1 fruit fly cellular context compared by ENCODE assay signal in genomic region chr3L:21285639-21286338, dm6.
TF ChIP-seq lines count a peak whose summit lies in the region.

CG12974 (minus strand) TSS chr3L:21285962.
pzg (plus strand) TSS chr3L:21286099.

TF ChIP-seq in whole organism, embryonic, 481 proteins besides CTCF, POLR2A, EP300 and RAD21 (continued from another document and continues in another):
- TF ChIP-seq crp (GFP tag; optimal IDR thresholded peaks at IDR 0.05; lab: Kevin White, UChicago) (peak in 1 of 2 experiments; percentile 64), CG14965 (GFP tag; optimal IDR thresholded peaks at IDR 0.05; lab: Kevin White, UChicago; ENCODE audit: borderline replicate concordance) (no peak), dmrt99B (tag; optimal IDR thresholded peaks at IDR 0.05; lab: Kevin White, UChicago) (no peak), CG8924 (tag; optimal IDR thresholded peaks at IDR 0.05; lab: Kevin White, UChicago) (peak; percentile 87), CG11696 (GFP tag; IDR thresholded peaks at IDR 0.05; lab: Robert Waterston, UW) (no peak), Vsx1 (GFP tag; optimal IDR thresholded peaks at IDR 0.05; lab: Kevin White, UChicago) (peak; percentile 61), NC2α (GFP tag; optimal IDR thresholded peaks at IDR 0.05; lab: Kevin White, UChicago) (peak; percentile 60), so (GFP tag; IDR thresholded peaks at IDR 0.05; lab: Robert Waterston, UW) (peak; percentile 69; the same call in 1 of the 3 replicates), lab (GFP tag; optimal IDR thresholded peaks at IDR 0.05; lab: Kevin White, UChicago) (peak; percentile 68), shn (GFP tag; optimal IDR thresholded peaks at IDR 0.05; lab: Kevin White, UChicago) (peak; percentile 86), bowl (GFP tag; IDR thresholded peaks at IDR 0.05; lab: Robert Waterston, UW) (no peak), CG15696 (tag; optimal IDR thresholded peaks at IDR 0.05; lab: Kevin White, UChicago) (peak; percentile 94), CG8089 (GFP tag; optimal IDR thresholded peaks at IDR 0.05; lab: Kevin White, UChicago) (peak; percentile 80), chif (GFP tag; optimal IDR thresholded peaks at IDR 0.05; lab: Kevin White, UChicago) (peak; percentile 71 to 84), twi (tag; optimal IDR thresholded peaks at IDR 0.05; lab: Kevin White, UChicago) (peak; percentile 63), CG43689 (GFP tag; IDR thresholded peaks at IDR 0.05; lab: Robert Waterston, UW) (peak; percentile 69), Poxn (GFP tag; IDR thresholded peaks at IDR 0.05; lab: Robert Waterston, UW) (0 out of 2 replicates have a peak, but pooled peaks have one; percentile 37), CG32532 (GFP tag; IDR thresholded peaks at IDR 0.05; lab: Robert Waterston, UW) (peak; percentile 76), NK7.1 (GFP tag; optimal IDR thresholded peaks at IDR 0.05; lab: Kevin White, UChicago) (peak; percentile 1), CG15479 (GFP tag; optimal IDR thresholded peaks at IDR 0.05; lab: Kevin White, UChicago) (peak; percentile 29), CG10543 (GFP tag; optimal IDR thresholded peaks at IDR 0.05; lab: Kevin White, UChicago) (peak; percentile 89), Hand (GFP tag; optimal IDR thresholded peaks at IDR 0.05; lab: Kevin White, UChicago) (no peak), HLHmδ (GFP tag; optimal IDR thresholded peaks at IDR 0.05; lab: Kevin White, UChicago) (peak; percentile 69), mld (GFP tag; IDR thresholded peaks at IDR 0.05; lab: Robert Waterston, UW; ENCODE audit: partially characterized antibody) (peak; percentile 62; the same call in 1 of the 3 replicates), CG14860 (GFP tag; IDR thresholded peaks at IDR 0.05; lab: Robert Waterston, UW; ENCODE audit: partially characterized antibody) (peak; percentile 73), lov (optimal IDR thresholded peaks at IDR 0.05; lab: Kevin White, UChicago) (no peak), lov (GFP tag; IDR thresholded peaks at IDR 0.05; lab: Robert Waterston, UW) (peak; percentile 81; the same call in 2 of the 3 replicates), chm (GFP tag; IDR thresholded peaks at IDR 0.05; lab: Robert Waterston, UW) (peak; percentile 84), trem (tag; optimal IDR thresholded peaks at IDR 0.05; lab: Kevin White, UChicago) (peak; percentile 71), grn (GFP tag; optimal IDR thresholded peaks at IDR 0.05; lab: Kevin White, UChicago) (no peak), CG14441 (GFP tag; IDR thresholded peaks at IDR 0.05; lab: Robert Waterston, UW) (peak; percentile 70), seq (GFP tag; IDR thresholded peaks at IDR 0.05; lab: Robert Waterston, UW) (peak; percentile 75), CG9437 (GFP tag; optimal IDR thresholded peaks at IDR 0.05; lab: Kevin White, UChicago) (peak; percentile 94), gsb (GFP tag; IDR thresholded peaks at IDR 0.05; lab: Robert Waterston, UW) (peak; percentile 70), ro (GFP tag; IDR thresholded peaks at IDR 0.05; lab: Robert Waterston, UW) (peak; percentile 64; the same call in 1 of the 2 replicates), ranshi (GFP tag; IDR thresholded peaks at IDR 0.05; lab: Robert Waterston, UW) (peak; percentile 61; the same call in 1 of the 2 replicates), CG30431 (GFP tag; optimal IDR thresholded peaks at IDR 0.05; lab: Kevin White, UChicago) (peak; percentile 64), sens (GFP tag; lab: Kevin White, UChicago) (peak; percentile 82), pfk (GFP tag; optimal IDR thresholded peaks at IDR 0.05; lab: Kevin White, UChicago) (peak; percentile 45), HLH3B (GFP tag; IDR thresholded peaks at IDR 0.05; lab: Robert Waterston, UW) (peak; percentile 87), lola (GFP tag; optimal IDR thresholded peaks at IDR 0.05; lab: Kevin White, UChicago) (peak in 1 of 3 experiments; percentile 94), nerfin-2 (GFP tag; IDR thresholded peaks at IDR 0.05; lab: Robert Waterston, UW; ENCODE audit: partially characterized antibody) (peak; percentile 71), CG9609 (GFP tag; optimal IDR thresholded peaks at IDR 0.05; lab: Kevin White, UChicago) (peak; percentile 81), nau (GFP tag; optimal IDR thresholded peaks at IDR 0.05; lab: Kevin White, UChicago) (no peak), H15 (GFP tag; IDR thresholded peaks at IDR 0.05; lab: Robert Waterston, UW) (peak; percentile 87), ken (GFP tag; IDR thresholded peaks at IDR 0.05; lab: Robert Waterston, UW) (peak; percentile 90), Drgx (GFP tag; IDR thresholded peaks at IDR 0.05; lab: Robert Waterston, UW) (peak; percentile 38; the same call in 1 of the 2 replicates), CG2678 (tag; optimal IDR thresholded peaks at IDR 0.05; lab: Kevin White, UChicago) (peak; percentile 70), CG12391 (tag; optimal IDR thresholded peaks at IDR 0.05; lab: Kevin White, UChicago) (peak; percentile 86), CG4707 (GFP tag; optimal IDR thresholded peaks at IDR 0.05; lab: Kevin White, UChicago) (peak; percentile 10), CG10366 (GFP tag; IDR thresholded peaks at IDR 0.05; lab: Robert Waterston, UW) (peak; percentile 84), CG14050 (GFP tag; IDR thresholded peaks at IDR 0.05; lab: Robert Waterston, UW) (peak; percentile 56), CG16815 (GFP tag; optimal IDR thresholded peaks at IDR 0.05; lab: Kevin White, UChicago) (peak; percentile 85), CG11456 (GFP tag; IDR thresholded peaks at IDR 0.05; lab: Robert Waterston, UW) (peak; percentile 83), Trl (optimal IDR thresholded peaks at IDR 0.05; lab: Kevin White, UChicago) (no peak), Trl (GFP tag; optimal IDR thresholded peaks at IDR 0.05; lab: Kevin White, UChicago) (peak; percentile 78), Gug (GFP tag; IDR thresholded peaks at IDR 0.05; lab: Robert Waterston, UW) (no peak), ham (GFP tag; IDR thresholded peaks at IDR 0.05; lab: Robert Waterston, UW) (peak; percentile 38; the same call in 1 of the 2 replicates), CG9932 (GFP tag; IDR thresholded peaks at IDR 0.05; lab: Robert Waterston, UW) (peak; percentile 91), PHDP (tag; optimal IDR thresholded peaks at IDR 0.05; lab: Kevin White, UChicago) (peak; percentile 88), Mrtf (GFP tag; IDR thresholded peaks at IDR 0.05; lab: Robert Waterston, UW) (peak; percentile 81), knrl (GFP tag; IDR thresholded peaks at IDR 0.05; lab: Robert Waterston, UW; ENCODE audit: partially characterized antibody) (peak; percentile 95), CG30020 (tag; optimal IDR thresholded peaks at IDR 0.05; lab: Kevin White, UChicago) (peak; percentile 80), Gsc (GFP tag; IDR thresholded peaks at IDR 0.05; lab: Robert Waterston, UW) (peak; percentile 81), Hey (tag; optimal IDR thresholded peaks at IDR 0.05; lab: Kevin White, UChicago) (peak; percentile 70), az2 (GFP tag; optimal IDR thresholded peaks at IDR 0.05; lab: Kevin White, UChicago) (peak; percentile 45), CG17361 (GFP tag; IDR thresholded peaks at IDR 0.05; lab: Robert Waterston, UW) (peak; percentile 85), CG6654 (GFP tag; optimal IDR thresholded peaks at IDR 0.05; lab: Kevin White, UChicago) (peak; percentile 35), MBD-R2 (GFP tag; IDR thresholded peaks at IDR 0.05; lab: Robert Waterston, UW) (peak; percentile 72; the same call in 1 of the 2 replicates), Bdp1 (GFP tag; optimal IDR thresholded peaks at IDR 0.05; lab: Kevin White, UChicago) (peak; percentile 72), her (GFP tag; optimal IDR thresholded peaks at IDR 0.05; lab: Kevin White, UChicago) (no peak), CG1602 (GFP tag; optimal IDR thresholded peaks at IDR 0.05; lab: Kevin White, UChicago) (peak; percentile 83), Sry-β (GFP tag; optimal IDR thresholded peaks at IDR 0.05; lab: Kevin White, UChicago) (peak; percentile 14), BEAF-32 (GFP tag; optimal IDR thresholded peaks at IDR 0.05; lab: Kevin White, UChicago) (peak; percentile 69), sens-2 (GFP tag; IDR thresholded peaks at IDR 0.05; lab: Robert Waterston, UW) (peak; percentile 30; the same call in 1 of the 2 replicates), CG3847 (GFP tag; IDR thresholded peaks at IDR 0.05; lab: Robert Waterston, UW) (peak; percentile 95), insv (GFP tag; optimal IDR thresholded peaks at IDR 0.05; lab: Kevin White, UChicago) (peak in 1 of 2 experiments; percentile 42), Camta (GFP tag; optimal IDR thresholded peaks at IDR 0.05; lab: Kevin White, UChicago) (peak; percentile 32), Oaz (GFP tag; IDR thresholded peaks at IDR 0.05; lab: Robert Waterston, UW) (peak; percentile 90), NFAT (GFP tag; IDR thresholded peaks at IDR 0.05; lab: Robert Waterston, UW) (peak; percentile 58), Stat92E (GFP tag; optimal IDR thresholded peaks at IDR 0.05; lab: Kevin White, UChicago) (peak in 1 of 3 experiments; percentile 32), Doc3 (GFP tag; IDR thresholded peaks at IDR 0.05; lab: Robert Waterston, UW; ENCODE audit: partially characterized antibody) (no peak), CG8765 (GFP tag; IDR thresholded peaks at IDR 0.05; lab: Robert Waterston, UW) (peak; percentile 86), gro (GFP tag; optimal IDR thresholded peaks at IDR 0.05; lab: Kevin White, UChicago) (peak; percentile 7), bsh (GFP tag; optimal IDR thresholded peaks at IDR 0.05; lab: Kevin White, UChicago) (peak in 1 of 2 experiments; percentile 69), CG1529 (GFP tag; optimal IDR thresholded peaks at IDR 0.05; lab: Kevin White, UChicago) (peak; percentile 46), HLH4C (GFP tag; IDR thresholded peaks at IDR 0.05; lab: Robert Waterston, UW; ENCODE audit: partially characterized antibody) (peak; percentile 83), tin (GFP tag; optimal IDR thresholded peaks at IDR 0.05; lab: Kevin White, UChicago) (peak; percentile 64), hkb (optimal IDR thresholded peaks at IDR 0.05; lab: Kevin White, UChicago) (peak; percentile 92), hkb (GFP tag; IDR thresholded peaks at IDR 0.05; lab: Robert Waterston, UW) (no peak), CG3838 (GFP tag; optimal IDR thresholded peaks at IDR 0.05; lab: Kevin White, UChicago) (peak; percentile 50), CG16863 (GFP tag; optimal IDR thresholded peaks at IDR 0.05; lab: Kevin White, UChicago) (peak; percentile 62), CG17186 (GFP tag; optimal IDR thresholded peaks at IDR 0.05; lab: Kevin White, UChicago) (peak; percentile 61), Ptx1 (GFP tag; IDR thresholded peaks at IDR 0.05; lab: Robert Waterston, UW) (peak; percentile 88), ind (GFP tag; optimal IDR thresholded peaks at IDR 0.05; lab: Kevin White, UChicago) (peak; percentile 64), sc (optimal IDR thresholded peaks at IDR 0.05; lab: Kevin White, UChicago) (no peak), sc (GFP tag; optimal IDR thresholded peaks at IDR 0.05; lab: Kevin White, UChicago) (peak; percentile 18), jumu (GFP tag; optimal IDR thresholded peaks at IDR 0.05; lab: Kevin White, UChicago) (peak; percentile 68), CG6791 (GFP tag; IDR thresholded peaks at IDR 0.05; lab: Robert Waterston, UW; ENCODE audit: partially characterized antibody) (peak; percentile 67; the same call in 2 of the 3 replicates), nom (GFP tag; optimal IDR thresholded peaks at IDR 0.05; lab: Kevin White, UChicago) (peak; percentile 51), wdn (GFP tag; IDR thresholded peaks at IDR 0.05; lab: Robert Waterston, UW) (peak; percentile 65; the same call in 1 of the 2 replicates), Hr3 (GFP tag; optimal IDR thresholded peaks at IDR 0.05; lab: Kevin White, UChicago) (peak; percentile 88), CG3407 (GFP tag; optimal IDR thresholded peaks at IDR 0.05; lab: Kevin White, UChicago) (peak; percentile 59), HmgD (GFP tag; optimal IDR thresholded peaks at IDR 0.05; lab: Kevin White, UChicago) (peak; percentile 83), NfI (GFP tag; optimal IDR thresholded peaks at IDR 0.05; lab: Kevin White, UChicago) (peak; percentile 80), mam (GFP tag; optimal IDR thresholded peaks at IDR 0.05; lab: Kevin White, UChicago) (peak; percentile 65), ftz-f1 (GFP tag; optimal IDR thresholded peaks at IDR 0.05; lab: Kevin White, UChicago) (peak; percentile 76), CoRest (tag; optimal IDR thresholded peaks at IDR 0.05; lab: Kevin White, UChicago) (peak; percentile 89), Jarid2 (GFP tag; optimal IDR thresholded peaks at IDR 0.05; lab: Kevin White, UChicago) (peak; percentile 45), ac (GFP tag; optimal IDR thresholded peaks at IDR 0.05; lab: Kevin White, UChicago) (no peak), CG9727 (GFP tag; optimal IDR thresholded peaks at IDR 0.05; lab: Kevin White, UChicago) (peak; percentile 92), hb (GFP tag; IDR thresholded peaks at IDR 0.05; lab: Robert Waterston, UW; ENCODE audit: partially characterized antibody) (peak; percentile 87), CkIIα-i1 (GFP tag; IDR thresholded peaks at IDR 0.05; lab: Robert Waterston, UW) (no peak), Hr51 (GFP tag; optimal IDR thresholded peaks at IDR 0.05; lab: Kevin White, UChicago) (peak; percentile 55 to 85), danr (GFP tag; IDR thresholded peaks at IDR 0.05; lab: Robert Waterston, UW) (peak; percentile 52), Side (GFP tag; optimal IDR thresholded peaks at IDR 0.05; lab: Kevin White, UChicago) (peak; percentile 48), CG7963 (GFP tag; IDR thresholded peaks at IDR 0.05; lab: Robert Waterston, UW; ENCODE audit: partially characterized antibody) (peak; percentile 85), otp (GFP tag; IDR thresholded peaks at IDR 0.05; lab: Robert Waterston, UW) (peak; percentile 62; the same call in 1 of the 3 replicates), hth (optimal IDR thresholded peaks at IDR 0.05; lab: Kevin White, UChicago) (no peak), CG15011 (GFP tag; optimal IDR thresholded peaks at IDR 0.05; lab: Kevin White, UChicago) (peak; percentile 63), Med (GFP tag; lab: Kevin White, UChicago) (peak; percentile 96), pzg (GFP tag; optimal IDR thresholded peaks at IDR 0.05; lab: Kevin White, UChicago) (peak; percentile 96), Fer3 (tag; optimal IDR thresholded peaks at IDR 0.05; lab: Kevin White, UChicago) (peak; percentile 68), CG34224 (GFP tag; IDR thresholded peaks at IDR 0.05; lab: Robert Waterston, UW; ENCODE audit: partially characterized antibody) (peak; percentile 69; the same call in 1 of the 3 replicates), CG4854 (GFP tag; optimal IDR thresholded peaks at IDR 0.05; lab: Kevin White, UChicago) (peak; percentile 23), unc-4 (GFP tag; IDR thresholded peaks at IDR 0.05; lab: Robert Waterston, UW; ENCODE audit: partially characterized antibody) (peak; percentile 52), pum (GFP tag; optimal IDR thresholded peaks at IDR 0.05; lab: Kevin White, UChicago) (peak; percentile 68), chn (GFP tag; optimal IDR thresholded peaks at IDR 0.05; lab: Kevin White, UChicago) (peak; percentile 86)
